Fruit fly (Drosophila melanogaster) whole organism, embryonic: ENCODE data around the gene Tnpo.

Experiments used
- Bteb2 ChIP-seq: fragments of 200-800 bp; sonication (Bioruptor generic); optimal IDR thresholded peaks from 2 replicates; lab custom pipeline; 2016; ENCODE audit warnings: missing biosample characterization, missing genetic modification characterization
- C15 ChIP-seq: fragments of 200-800 bp; sonication (Bioruptor generic); IDR thresholded peaks from 3 replicates; pipeline ENCODE4 v1.3.6; 2022; ENCODE audit warnings: missing biosample characterization, missing genetic modification characterization
- CG12155 ChIP-seq: fragments of 200-800 bp; sonication (Bioruptor generic); optimal IDR thresholded peaks from 3 replicates; lab custom pipeline; 2016; ENCODE audit warnings: missing biosample characterization, missing genetic modification characterization
- CG13287 ChIP-seq: fragments of 200-800 bp; sonication (Bioruptor generic); IDR thresholded peaks from 2 replicates; pipeline ENCODE4 v1.3.6; 2022; ENCODE audit warnings: missing biosample characterization, missing genetic modification characterization; ENCODE audit not compliant: partially characterized antibody
- CG14965 ChIP-seq: fragments of 200-800 bp; sonication (Bioruptor generic); optimal IDR thresholded peaks from 2 replicates; lab custom pipeline; 2016; ENCODE audit warnings: missing biosample characterization, missing genetic modification characterization, borderline replicate concordance
- CG15073 ChIP-seq: fragments of 200-800 bp; sonication (Bioruptor generic); optimal IDR thresholded peaks from 2 replicates; lab custom pipeline; 2016; ENCODE audit warnings: missing biosample characterization, missing genetic modification characterization
- CG15269 ChIP-seq: fragments of 200-800 bp; sonication (Bioruptor generic); optimal IDR thresholded peaks from 2 replicates; lab custom pipeline; 2018; ENCODE audit warnings: missing biosample characterization, mild to moderate bottlenecking, missing genetic modification characterization, moderate library complexity
- CG17186 ChIP-seq: fragments of 200-800 bp; sonication (Bioruptor generic); optimal IDR thresholded peaks from 3 replicates; lab custom pipeline; 2017; ENCODE audit warnings: missing biosample characterization, missing genetic modification reagents, missing genetic modification characterization
- CG2129 ChIP-seq: fragments of 200-800 bp; sonication (Bioruptor generic); IDR thresholded peaks from 2 replicates; pipeline ENCODE4 v1.3.6; 2022; ENCODE audit warnings: missing biosample characterization, missing genetic modification characterization; ENCODE audit not compliant: partially characterized antibody
- CG30020 ChIP-seq: fragments of 200-800 bp; optimal IDR thresholded peaks from 2 replicates; lab custom pipeline; 2019; ENCODE audit warnings: missing biosample characterization, mild to moderate bottlenecking, missing genetic modification characterization, moderate library complexity
- CG3163 ChIP-seq: fragments of 200-800 bp; sonication (Bioruptor generic); optimal IDR thresholded peaks from 3 replicates; lab custom pipeline; 2016; ENCODE audit warnings: missing biosample characterization, missing genetic modification characterization
- CG3281 ChIP-seq: fragments of 200-800 bp; sonication (Bioruptor generic); optimal IDR thresholded peaks from 3 replicates; lab custom pipeline; 2017; ENCODE audit warnings: missing biosample characterization, mild to moderate bottlenecking, missing genetic modification characterization
- CG8089 ChIP-seq: fragments of 200-800 bp; sonication (Bioruptor generic); optimal IDR thresholded peaks from 3 replicates; lab custom pipeline; 2016; ENCODE audit warnings: missing biosample characterization, missing genetic modification characterization
- CG8281 ChIP-seq: fragments of 200-800 bp; sonication (Bioruptor generic); optimal IDR thresholded peaks from 2 replicates; lab custom pipeline; 2018; ENCODE audit warnings: missing biosample characterization, mild to moderate bottlenecking, missing genetic modification characterization, moderate library complexity
- CG8290 ChIP-seq, 3 experiments: fragments of 200-800 bp; sonication (Bioruptor generic); optimal IDR thresholded peaks; 2 replicates each; lab custom pipeline; 2016 to 2019; ENCODE audit warnings: missing biosample characterization in 3 of 3, missing genetic modification characterization in 3 of 3, mild to moderate bottlenecking in 2 of 3, moderate library complexity in 1 of 3
- CG9817 ChIP-seq: fragments of 200-800 bp; sonication (Bioruptor generic); optimal IDR thresholded peaks from 2 replicates; lab custom pipeline; 2018; ENCODE audit warnings: missing biosample characterization, mild to moderate bottlenecking, missing genetic modification characterization, moderate library complexity
- Chrac-16 ChIP-seq: fragments of 200-800 bp; sonication (Bioruptor generic); optimal IDR thresholded peaks from 3 replicates; lab custom pipeline; 2016; ENCODE audit warnings: missing biosample characterization, missing genetic modification characterization
- H2.0 ChIP-seq: fragments of 200-800 bp; sonication (Bioruptor generic); IDR thresholded peaks from 2 replicates; pipeline ENCODE4 v1.3.6; 2022; ENCODE audit warnings: missing biosample characterization, missing genetic modification characterization
- HHEX ChIP-seq: fragments of 200-800 bp; sonication (Bioruptor generic); optimal IDR thresholded peaks from 3 replicates; lab custom pipeline; 2017; ENCODE audit warnings: missing biosample characterization, mild to moderate bottlenecking, missing genetic modification characterization, missing genetic modification reagents
- HLH4C ChIP-seq: fragments of 200-800 bp; sonication (Bioruptor generic); IDR thresholded peaks from 3 replicates; pipeline ENCODE4 v1.3.6; 2022; ENCODE audit warnings: missing biosample characterization, missing genetic modification characterization; ENCODE audit not compliant: partially characterized antibody
- Hey ChIP-seq: fragments of 200-800 bp; sonication (Bioruptor generic); optimal IDR thresholded peaks from 3 replicates; lab custom pipeline; 2018; ENCODE audit warnings: missing biosample characterization, mild to moderate bottlenecking, missing genetic modification characterization
- Hmx ChIP-seq: fragments of 200-800 bp; sonication (Bioruptor generic); optimal IDR thresholded peaks from 2 replicates; lab custom pipeline; 2016; ENCODE audit warnings: missing biosample characterization, missing genetic modification characterization
- Hr51 ChIP-seq, 2 experiments: fragments of 200-800 bp; sonication (Bioruptor generic); optimal IDR thresholded peaks; 2 replicates in 1 of 2; 3 replicates in 1 of 2; lab custom pipeline; 2016 to 2018; ENCODE audit warnings: missing biosample characterization in 2 of 2, missing genetic modification characterization in 2 of 2, mild to moderate bottlenecking in 1 of 2, moderate library complexity in 1 of 2
- Hr78 ChIP-seq, 2 experiments: fragments of 200-800 bp in 1 of 2; fragments of >200 bp in 1 of 2; sonication (Bioruptor generic) in 1 of 2; optimal IDR thresholded peaks; 2 replicates each; lab custom pipeline; 2017 to 2019; ENCODE audit warnings: missing biosample characterization in 2 of 2, missing genetic modification characterization in 2 of 2, mild to moderate bottlenecking in 1 of 2, moderate library complexity in 1 of 2
- Med ChIP-seq: fragments of 200-800 bp; sonication (Bioruptor generic); peaks from one replicate; lab custom pipeline; 2016; ENCODE audit warnings: missing biosample characterization, missing genetic modification characterization, mild to moderate bottlenecking, inconsistent platforms, moderate library complexity
- Rfx ChIP-seq: fragments of 200-800 bp; sonication (Bioruptor generic); IDR thresholded peaks from 2 replicates; pipeline ENCODE4 v1.3.6; 2022; ENCODE audit warnings: missing biosample characterization, missing genetic modification characterization
- Rx ChIP-seq: fragments of 200-800 bp; sonication (Bioruptor generic); IDR thresholded peaks from 2 replicates; pipeline ENCODE4 v1.3.6; 2022; ENCODE audit warnings: missing biosample characterization, missing genetic modification characterization
- Sry-δ ChIP-seq: fragments of 200-800 bp; sonication (Bioruptor generic); optimal IDR thresholded peaks from 2 replicates; lab custom pipeline; 2016; ENCODE audit warnings: missing biosample characterization, missing genetic modification characterization
- Stat92E ChIP-seq, 3 experiments: fragments of >200 bp in 2 of 3; fragments of 200-800 bp in 1 of 3; sonication (Bioruptor generic) in 1 of 3; optimal IDR thresholded peaks; 2 replicates each; lab custom pipeline; 2017 to 2019; ENCODE audit warnings: missing biosample characterization in 3 of 3, missing genetic modification characterization in 3 of 3, mild to moderate bottlenecking in 1 of 3, moderate library complexity in 1 of 3
- ab ChIP-seq: fragments of 200-800 bp; sonication (Bioruptor generic); optimal IDR thresholded peaks from 2 replicates; lab custom pipeline; 2016; ENCODE audit warnings: missing biosample characterization, missing genetic modification characterization
- bowl ChIP-seq: fragments of 200-800 bp; sonication (Bioruptor generic); IDR thresholded peaks from 2 replicates; pipeline ENCODE4 v1.3.6; 2022; ENCODE audit warnings: missing biosample characterization, missing genetic modification characterization
- br ChIP-seq: fragments of >200 bp; optimal IDR thresholded peaks from 2 replicates; lab custom pipeline; 2017
- dan ChIP-seq: fragments of 200-800 bp; sonication (Bioruptor generic); IDR thresholded peaks from 2 replicates; pipeline ENCODE4 v1.3.6; 2022; ENCODE audit warnings: missing biosample characterization, missing genetic modification characterization
- esg ChIP-seq: fragments of 200-800 bp; sonication (Bioruptor generic); conservative IDR thresholded peaks from 2 replicates; pipeline ENCODE4 v1.3.6; 2022; ENCODE audit warnings: missing biosample characterization, missing genetic modification characterization
- ewg ChIP-seq: fragments of 200-800 bp; sonication (Bioruptor generic); optimal IDR thresholded peaks from 3 replicates; lab custom pipeline; 2017; ENCODE audit warnings: mild to moderate bottlenecking, missing biosample characterization, missing genetic modification reagents, missing genetic modification characterization
- fd3F ChIP-seq: fragments of 200-800 bp; sonication (Bioruptor generic); optimal IDR thresholded peaks from 2 replicates; lab custom pipeline; 2018; ENCODE audit warnings: missing biosample characterization, mild to moderate bottlenecking, missing genetic modification characterization, moderate library complexity
- hbn ChIP-seq: fragments of 200-800 bp; sonication (Bioruptor generic); IDR thresholded peaks from 2 replicates; pipeline ENCODE4 v1.3.6; 2022; ENCODE audit warnings: missing biosample characterization, missing genetic modification characterization; ENCODE audit not compliant: partially characterized antibody
- jing ChIP-seq: fragments of 200-800 bp; sonication (Bioruptor generic); optimal IDR thresholded peaks from 2 replicates; lab custom pipeline; 2018; ENCODE audit warnings: missing biosample characterization, mild to moderate bottlenecking, missing genetic modification characterization
- nerfin-2 ChIP-seq: fragments of 200-800 bp; sonication (Bioruptor generic); IDR thresholded peaks from 2 replicates; pipeline ENCODE4 v1.3.6; 2022; ENCODE audit warnings: missing biosample characterization, missing genetic modification characterization; ENCODE audit not compliant: partially characterized antibody
- otp ChIP-seq: fragments of 200-800 bp; sonication (Bioruptor generic); IDR thresholded peaks from 3 replicates; pipeline ENCODE4, ENCODE4 v1.3.6; 2022; ENCODE audit warnings: missing biosample characterization, missing genetic modification characterization
- pan ChIP-seq, 4 experiments: fragments of >200 bp in 3 of 4; fragments of 200-800 bp in 1 of 4; sonication (Bioruptor generic) in 1 of 4; optimal IDR thresholded peaks in 3 of 4; IDR thresholded peaks in 1 of 4; 2 replicates each; pipeline versions ENCODE4 v1.3.6 to Lab custom; 2017 to 2022; ENCODE audit warnings: missing biosample characterization in 2 of 4, missing genetic modification characterization in 2 of 4, mixed read lengths in 1 of 4
- pfk ChIP-seq: fragments of 200-800 bp; sonication (Bioruptor generic); optimal IDR thresholded peaks from 2 replicates; lab custom pipeline; 2018; ENCODE audit warnings: missing biosample characterization, mild to moderate bottlenecking, missing genetic modification characterization, moderate library complexity
- pita ChIP-seq: fragments of 200-800 bp; sonication (Bioruptor generic); optimal IDR thresholded peaks from 2 replicates; lab custom pipeline; 2017; ENCODE audit warnings: missing biosample characterization, mild to moderate bottlenecking, missing genetic modification characterization
- rib ChIP-seq: fragments of 200-800 bp; sonication (Bioruptor generic); IDR thresholded peaks from 2 replicates; pipeline ENCODE4 v1.3.6; 2022; ENCODE audit warnings: missing biosample characterization, missing genetic modification characterization
- run ChIP-seq: fragments of 200-800 bp; sonication (Bioruptor generic); optimal IDR thresholded peaks from 3 replicates; lab custom pipeline; 2018; ENCODE audit warnings: missing biosample characterization, mild to moderate bottlenecking, missing genetic modification characterization
- sd ChIP-seq: fragments of 200-800 bp; sonication (Bioruptor generic); optimal IDR thresholded peaks from 3 replicates; lab custom pipeline; 2018; ENCODE audit warnings: missing biosample characterization, mild to moderate bottlenecking, missing genetic modification characterization, moderate library complexity
- trem ChIP-seq: fragments of 200-800 bp; optimal IDR thresholded peaks from 3 replicates; lab custom pipeline; 2019; ENCODE audit warnings: missing biosample characterization, mild to moderate bottlenecking, missing genetic modification characterization, moderate library complexity
- unc-4 ChIP-seq: fragments of 200-800 bp; sonication (Bioruptor generic); IDR thresholded peaks from 2 replicates; pipeline ENCODE4 v1.3.6; 2022; ENCODE audit warnings: missing biosample characterization, missing genetic modification characterization; ENCODE audit not compliant: partially characterized antibody

Gene Tnpo

DNA sequence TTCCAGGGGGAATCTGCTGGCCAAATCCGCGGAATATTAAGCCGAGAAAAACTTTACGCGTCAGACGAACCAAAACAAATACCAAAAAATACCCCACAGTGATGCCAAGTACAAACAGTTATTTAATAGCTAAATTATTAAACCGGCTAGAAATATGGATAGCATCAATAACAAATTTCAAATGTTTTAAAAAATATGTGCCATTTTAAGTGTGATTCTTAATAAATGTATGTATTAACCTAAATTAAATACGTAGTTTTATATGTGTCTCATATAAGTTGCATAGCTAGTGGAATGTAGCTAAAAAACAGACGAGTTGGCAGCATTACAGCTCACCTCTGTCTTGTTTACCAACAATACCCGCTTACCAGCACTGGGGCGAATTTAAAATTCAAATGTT is 11.5 kb upstream of the Tnpo start, which contains the start of gene CG10274 (continued):
- TF ChIP-seq rib = 0 out of 2 replicates have a peak, but pooled peaks have one; percentile 31
- peak; percentile 56; the same call in 1 of the 2 replicates for TF ChIP-seq H2.0
- no peak for TF ChIP-seq nerfin-2 (GFP tag; lab: Robert Waterston, UW)
- no peak for TF ChIP-seq run (tag; lab: Kevin White, UChicago)
- TF ChIP-seq C15 (GFP tag; lab: Robert Waterston, UW) = no peak; the same call in 2 of the 3 replicates
- TF ChIP-seq Rfx (GFP tag; lab: Robert Waterston, UW) = peak; percentile 86
- peak; percentile 75 for TF ChIP-seq Bteb2 (GFP tag; lab: Kevin White, UChicago)
- TF ChIP-seq CG8281 (tag; lab: Kevin White, UChicago) = no peak
- TF ChIP-seq fd3F (GFP tag; lab: Kevin White, UChicago) = peak; percentile 70
- peak; percentile 66 for TF ChIP-seq CG17186 (GFP tag; lab: Kevin White, UChicago)
- no peak for TF ChIP-seq CG3281 (GFP tag; lab: Kevin White, UChicago)
- peak; percentile 98 for TF ChIP-seq sd (tag; lab: Kevin White, UChicago)
- peak; percentile 36 for TF ChIP-seq CG8089
- peak; percentile 81 for TF ChIP-seq CG9817 (tag; lab: Kevin White, UChicago)
- TF ChIP-seq CG12155 (GFP tag; lab: Kevin White, UChicago) = peak; percentile 90
- TF ChIP-seq CG2129 (GFP tag; lab: Robert Waterston, UW) = no peak
- TF ChIP-seq ewg = peak; percentile 61
- no peak; the same call in 1 of the 2 replicates for TF ChIP-seq CG13287 (GFP tag; lab: Robert Waterston, UW)
- peak; percentile 54; the same call in 1 of the 2 replicates for TF ChIP-seq esg
- TF ChIP-seq Rx = no peak
- TF ChIP-seq CG14965 (GFP tag; lab: Kevin White, UChicago) = no peak
- no peak for TF ChIP-seq CG15269 (tag; lab: Kevin White, UChicago)
- no peak for TF ChIP-seq pita (GFP tag; lab: Kevin White, UChicago)
- TF ChIP-seq HLH4C (GFP tag; lab: Robert Waterston, UW) = no peak
- no peak for TF ChIP-seq CG15073 (GFP tag; lab: Kevin White, UChicago)
- TF ChIP-seq trem (tag; lab: Kevin White, UChicago) = peak; percentile 98
- no peak for TF ChIP-seq Hmx
- no peak for TF ChIP-seq dan (GFP tag; lab: Robert Waterston, UW)
- TF ChIP-seq ab (GFP tag; lab: Kevin White, UChicago) = peak; percentile 48
- no peak for TF ChIP-seq hbn (GFP tag; lab: Robert Waterston, UW)
- no peak for TF ChIP-seq pfk (GFP tag; lab: Kevin White, UChicago)
- TF ChIP-seq Med = peak; percentile 93
- no peak for TF ChIP-seq Hey
- peak; percentile 85 for TF ChIP-seq Chrac-16
- no peak for TF ChIP-seq CG8290 (GFP tag; optimal IDR thresholded peaks at IDR 0.05; lab: Kevin White, UChicago)
- no peak for TF ChIP-seq CG8290 (tag; optimal IDR thresholded peaks at IDR 0.05; lab: Kevin White, UChicago)
- TF ChIP-seq Stat92E (GFP tag; optimal IDR thresholded peaks at IDR 0.05; lab: Kevin White, UChicago) = peak in 1 of 3 experiments; percentile 39
- no peak for TF ChIP-seq bowl (GFP tag; lab: Robert Waterston, UW)
- TF ChIP-seq CG30020 = peak; percentile 79
- peak in 1 of 2 experiments; percentile 50 for TF ChIP-seq Hr51 (GFP tag; optimal IDR thresholded peaks at IDR 0.05; lab: Kevin White, UChicago)
- no peak for TF ChIP-seq jing (GFP tag; lab: Kevin White, UChicago)
- no peak for TF ChIP-seq br (lab: Kevin White, UChicago)
- TF ChIP-seq pan (optimal IDR thresholded peaks at IDR 0.05; lab: Kevin White, UChicago) = no peak
- TF ChIP-seq pan (GFP tag; optimal IDR thresholded peaks at IDR 0.05 in 1 of 2, IDR thresholded peaks at IDR 0.05 in 1 of 2) = peak in 1 of 2 experiments; percentile 55
- TF ChIP-seq otp (GFP tag; lab: Robert Waterston, UW) = no peak
- no peak for TF ChIP-seq Hr78 (GFP tag; optimal IDR thresholded peaks at IDR 0.05; lab: Kevin White, UChicago)
- peak; percentile 44 for TF ChIP-seq Sry-δ
- TF ChIP-seq unc-4 (GFP tag; lab: Robert Waterston, UW) = no peak
- peak; percentile 15 for TF ChIP-seq CG3163 (GFP tag; lab: Kevin White, UChicago)
- TF ChIP-seq HHEX (GFP tag; lab: Kevin White, UChicago) = no peak
